Worm (Caenorhabditis elegans): ENCODE data around the gene cit-1.1.

DNA sequence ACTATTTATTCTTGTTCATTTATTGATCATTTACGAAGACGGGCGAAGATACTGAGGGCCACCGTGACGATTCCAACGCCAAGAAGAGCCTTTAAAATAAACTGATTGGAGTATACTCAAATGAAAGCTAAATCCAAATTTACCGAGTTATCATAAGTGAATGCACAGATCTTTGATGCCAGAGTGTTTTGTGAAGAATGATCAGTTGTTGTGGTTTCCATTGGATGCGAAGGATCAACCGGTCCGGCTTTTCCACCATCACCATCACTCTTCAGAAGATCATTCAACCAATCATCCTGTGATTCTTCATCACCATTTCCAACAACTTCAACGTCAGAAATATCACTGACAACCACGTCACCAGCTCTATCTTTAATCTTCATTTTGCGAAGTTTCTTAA is 32.4 kb downstream of the cit-1.1 start:
- TF ChIP-seq sea-2 (GFP tag; IDR thresholded peaks at IDR 0.05) (no peak), lin-35 (GFP tag; optimal IDR thresholded peaks at IDR 0.05) (no peak), nfyb-1 (GFP tag; IDR thresholded peaks at IDR 0.05) (peak; percentile 63), mxl-1 (tag; optimal IDR thresholded peaks at IDR 0.05) (no peak)
